Worm (Caenorhabditis elegans): ENCODE results near the gene M03F8.5.

Gene M03F8.5

ce11 chrV:5901833-5902232 lies 34.8 kb downstream of the M03F8.5 start, which contains the start of gene C04E6.5:
C04E6.5 (plus strand) TSS chrV:5902133.
- TF ChIP-seq F13H6.1 (tag; optimal IDR thresholded peaks at IDR 0.05) = no peak
- no peak for TF ChIP-seq fax-1 (tag; optimal IDR thresholded peaks at IDR 0.05)
- no peak for TF ChIP-seq ceh-48 (tag; optimal IDR thresholded peaks at IDR 0.05)
- TF ChIP-seq dve-1 (tag; optimal IDR thresholded peaks at IDR 0.05) = no peak
- TF ChIP-seq pros-1 (tag; optimal IDR thresholded peaks at IDR 0.05) = no peak
- no peak for TF ChIP-seq ceh-30 (tag; optimal IDR thresholded peaks at IDR 0.05)
- no peak for TF ChIP-seq ttx-3 (tag; optimal IDR thresholded peaks at IDR 0.05)
- TF ChIP-seq pat-9 (tag; optimal IDR thresholded peaks at IDR 0.05) = no peak
- TF ChIP-seq elt-4 (tag; optimal IDR thresholded peaks at IDR 0.05) = no peak
- TF ChIP-seq nfya-1 (tag; optimal IDR thresholded peaks at IDR 0.05) = no peak

ce11 chrV:5899940-5900339 lies 36.7 kb downstream of the M03F8.5 start, which contains the start of gene srd-16:
srd-16 (minus strand) TSS chrV:5900040.
- TF ChIP-seq hlh-6 (tag; optimal IDR thresholded peaks at IDR 0.05) = no peak
- no peak for TF ChIP-seq che-1 (tag; optimal IDR thresholded peaks at IDR 0.05)
- TF ChIP-seq pha-4 (tag; optimal IDR thresholded peaks at IDR 0.05) = no peak
- no peak for TF ChIP-seq sox-4 (tag; optimal IDR thresholded peaks at IDR 0.05)

- TF ChIP-seq unc-55 (GFP tag; optimal IDR thresholded peaks at IDR 0.05) = no peak
- TF ChIP-seq lim-6 (tag; optimal IDR thresholded peaks at IDR 0.05) = no peak
- no peak for TF ChIP-seq pha-2 (tag; optimal IDR thresholded peaks at IDR 0.05)
- TF ChIP-seq F13H6.1 (tag; optimal IDR thresholded peaks at IDR 0.05) = no peak
- no peak for TF ChIP-seq unc-86 (tag; optimal IDR thresholded peaks at IDR 0.05)
- no peak for TF ChIP-seq elt-4 (tag; optimal IDR thresholded peaks at IDR 0.05)
- no peak for TF ChIP-seq C08G9.2 (tag; optimal IDR thresholded peaks at IDR 0.05)
- TF ChIP-seq nfya-1 (tag; optimal IDR thresholded peaks at IDR 0.05) = no peak
- TF ChIP-seq Y22D7AL.16 (tag; optimal IDR thresholded peaks at IDR 0.05) = no peak
- no peak for TF ChIP-seq ceh-9 (tag; optimal IDR thresholded peaks at IDR 0.05)
- no peak for TF ChIP-seq pqm-1 (tag; optimal IDR thresholded peaks at IDR 0.05)
- no peak for TF ChIP-seq zip-5 (tag; optimal IDR thresholded peaks at IDR 0.05)
- TF ChIP-seq unc-42 (tag; optimal IDR thresholded peaks at IDR 0.05) = no peak
- TF ChIP-seq K09A11.1 (tag; optimal IDR thresholded peaks at IDR 0.05; ENCODE audit: insufficient read depth) = no peak
- no peak for TF ChIP-seq sdc-2 (tag; optimal IDR thresholded peaks at IDR 0.05)
- TF ChIP-seq ref-2 (tag; optimal IDR thresholded peaks at IDR 0.05) = no peak
- TF ChIP-seq dmd-4 (tag; optimal IDR thresholded peaks at IDR 0.05; ENCODE audit: borderline replicate concordance) = no peak
- no peak for TF ChIP-seq pros-1 (tag; optimal IDR thresholded peaks at IDR 0.05)
- TF ChIP-seq sox-4 (tag; optimal IDR thresholded peaks at IDR 0.05) = no peak
Measured at ce11 chrV:5895021-5895420, 41.6 kb downstream of the M03F8.5 start, which contains the start of gene grd-9. grd-9 (plus strand) TSS chrV:5895321.

ce11 chrV:5893015-5893414 lies 43.6 kb downstream of the M03F8.5 start, which contains the start of gene C04E6.7:
C04E6.7 (plus strand) TSS chrV:5893315.
- TF ChIP-seq dve-1 (tag; optimal IDR thresholded peaks at IDR 0.05) = no peak
- TF ChIP-seq ref-2 (tag; optimal IDR thresholded peaks at IDR 0.05) = no peak
- no peak for TF ChIP-seq ceh-24 (tag; optimal IDR thresholded peaks at IDR 0.05)
- no peak for TF ChIP-seq syd-9 (tag; optimal IDR thresholded peaks at IDR 0.05)
- no peak for TF ChIP-seq unc-86 (tag; optimal IDR thresholded peaks at IDR 0.05)

ce11 chrV:5891204-5891603 lies 45.4 kb downstream of the M03F8.5 start:
- TF ChIP-seq elt-4 (tag; optimal IDR thresholded peaks at IDR 0.05) (no peak), sox-4 (tag; optimal IDR thresholded peaks at IDR 0.05) (no peak), ceh-24 (tag; optimal IDR thresholded peaks at IDR 0.05) (no peak), pros-1 (tag; optimal IDR thresholded peaks at IDR 0.05) (no peak), ets-4 (tag; optimal IDR thresholded peaks at IDR 0.05) (no peak), npax-4 (tag; optimal IDR thresholded peaks at IDR 0.05) (no peak), sdc-2 (tag; optimal IDR thresholded peaks at IDR 0.05) (no peak), ceh-9 (tag; optimal IDR thresholded peaks at IDR 0.05) (no peak), tbx-2 (tag; optimal IDR thresholded peaks at IDR 0.05) (no peak), ceh-18 (tag; optimal IDR thresholded peaks at IDR 0.05) (no peak), tbx-7 (tag; optimal IDR thresholded peaks at IDR 0.05) (no peak), zip-5 (tag; optimal IDR thresholded peaks at IDR 0.05) (no peak), ceh-19 (GFP tag; optimal IDR thresholded peaks at IDR 0.05) (no peak), ceh-34 (tag; optimal IDR thresholded peaks at IDR 0.05) (no peak)
